Worm (Caenorhabditis elegans) whole organism, L2 larva: ENCODE results near the gene lgc-36.

Experiments
- aly-2 ChIP-seq: fragments of 150-350 bp; optimal IDR thresholded peaks from 2 replicates; lab custom pipeline; 2014; ENCODE audit warnings: missing biosample characterization, missing genetic modification characterization
- ama-1 ChIP-seq: fragments of 150-350 bp; optimal IDR thresholded peaks from 2 replicates; lab custom pipeline; 2018; ENCODE audit warnings: inconsistent platforms
- dmd-4 ChIP-seq: sonication (generic microtip); optimal IDR thresholded peaks from 2 replicates; lab custom pipeline; 2017; ENCODE audit warnings: missing biosample characterization, missing genetic modification characterization
- lin-11 ChIP-seq: fragments of 150-350 bp; sonication (generic microtip); optimal IDR thresholded peaks from 2 replicates; lab custom pipeline; 2014; ENCODE audit warnings: missing biosample characterization, missing genetic modification characterization, inconsistent platforms, mixed read lengths
- mdl-1 ChIP-seq, 2 experiments: fragments of 150-350 bp in 1 of 2; sonication (generic microtip) in 1 of 2; optimal IDR thresholded peaks; 2 replicates each; lab custom pipeline; 2017; ENCODE audit warnings: missing biosample characterization in 2 of 2, missing genetic modification characterization in 2 of 2
- nhr-237 ChIP-seq: fragments of 150-350 bp; optimal IDR thresholded peaks from 2 replicates; lab custom pipeline; 2014; ENCODE audit warnings: missing biosample characterization, missing genetic modification characterization
- nhr-77 ChIP-seq: fragments of 150-350 bp; optimal IDR thresholded peaks from 2 replicates; lab custom pipeline; 2014; ENCODE audit warnings: missing biosample characterization, missing genetic modification characterization
- snpc-4 ChIP-seq: fragments of 150-350 bp; optimal IDR thresholded peaks from 2 replicates; lab custom pipeline; 2014; ENCODE audit warnings: missing biosample characterization, missing genetic modification characterization
- ztf-1 ChIP-seq: fragments of 200-800 bp; sonication (Bioruptor generic); conservative IDR thresholded peaks from 2 replicates; pipeline ENCODE4 v1.3.6; 2022; ENCODE audit warnings: missing genetic modification characterization, missing compliant biosample characterization

DNA sequence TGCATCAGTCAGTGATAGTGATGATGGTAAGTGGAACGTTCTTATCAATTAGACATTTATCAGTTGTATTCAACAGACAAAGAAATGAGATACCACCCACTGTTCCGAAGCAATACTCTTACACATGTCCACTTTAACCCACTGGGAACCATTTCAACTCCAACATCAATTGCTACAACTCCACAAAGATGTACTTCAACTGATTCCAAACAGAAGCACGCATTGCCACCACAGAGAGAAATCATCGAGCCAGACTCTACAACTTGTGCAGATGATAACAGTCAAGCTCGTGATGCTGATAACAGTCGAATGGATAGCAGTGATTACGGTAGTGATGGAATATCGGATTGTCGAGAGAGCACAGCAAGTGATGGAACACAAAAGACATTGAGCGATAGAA, 22.9 kb downstream of the lgc-36 start:
- no peak for TF ChIP-seq nhr-237 (tag; lab: Kevin White, UChicago)
- no peak for TF ChIP-seq dmd-4
- TF ChIP-seq ztf-1 = no peak
- no peak for TF ChIP-seq ama-1 (lab: Kevin White, UChicago)
- no peak for TF ChIP-seq nhr-77 (tag; lab: Kevin White, UChicago)
- no peak for TF ChIP-seq aly-2 (tag; lab: Kevin White, UChicago)
- TF ChIP-seq lin-11 (tag; lab: Kevin White, UChicago) = no peak
- TF ChIP-seq mdl-1 (tag; optimal IDR thresholded peaks at IDR 0.05; lab: Kevin White, UChicago) = no peak
- TF ChIP-seq snpc-4 (tag; lab: Kevin White, UChicago) = no peak
